Worm (Caenorhabditis elegans): Measurements from ENCODE around the gene ssp-35.

The ssp-35 gene

ce11 chrV:12291587-12291986, 28.0 kb upstream of the ssp-35 start, which contains the start of the genes srpa-68 and srh-16 (continued):
- TF ChIP-seq D1046.2 (GFP tag; IDR thresholded peaks at IDR 0.05) (0 out of 2 replicates have a peak, but pooled peaks have one; percentile 67), lin-1 (GFP tag; IDR thresholded peaks at IDR 0.05) (peak; percentile 41; the same call in 1 of the 2 replicates), fkh-10 (GFP tag; optimal IDR thresholded peaks at IDR 0.05) (peak; percentile 46), nhr-42 (GFP tag; IDR thresholded peaks at IDR 0.05) (0 out of 2 replicates have a peak, but pooled peaks have one; percentile 44), dve-1 (tag; optimal IDR thresholded peaks at IDR 0.05; ENCODE audit: insufficient read depth) (peak; percentile 88), daf-16 (GFP tag; optimal IDR thresholded peaks at IDR 0.05) (peak; percentile 33 to 50), daf-16 (tag; optimal IDR thresholded peaks at IDR 0.05) (peak; percentile 60), ceh-32 (tag; optimal IDR thresholded peaks at IDR 0.05; ENCODE audit: poor library complexity) (peak; percentile 26), lim-7 (GFP tag; IDR thresholded peaks at IDR 0.05) (no peak), hlh-30 (tag; optimal IDR thresholded peaks at IDR 0.05; ENCODE audit: insufficient read depth) (peak; percentile 80), zag-1 (tag; optimal IDR thresholded peaks at IDR 0.05) (no peak), R02D3.7 (tag; optimal IDR thresholded peaks at IDR 0.05) (no peak), mes-2 (tag; optimal IDR thresholded peaks at IDR 0.05; ENCODE audit: poor library complexity, severe bottlenecking) (peak; percentile 93), duxl-1 (tag; optimal IDR thresholded peaks at IDR 0.05; ENCODE audit: poor library complexity) (peak; percentile 87), ceh-20 (GFP tag; IDR thresholded peaks at IDR 0.05) (peak; percentile 87), F10B5.3 (tag; optimal IDR thresholded peaks at IDR 0.05) (peak; percentile 79), nhr-77 (tag; optimal IDR thresholded peaks at IDR 0.05) (peak; percentile 37), F44E2.7 (GFP tag; IDR thresholded peaks at IDR 0.05) (no peak), unc-130 (GFP tag; optimal IDR thresholded peaks at IDR 0.05) (peak; percentile 59), T20F7.1 (GFP tag; optimal IDR thresholded peaks at IDR 0.05) (peak; percentile 86), rbr-2 (tag; optimal IDR thresholded peaks at IDR 0.05) (peak; percentile 89), spr-3 (GFP tag; optimal IDR thresholded peaks at IDR 0.05) (peak; percentile 17), cey-2 (tag; optimal IDR thresholded peaks at IDR 0.05; ENCODE audit: borderline replicate concordance, insufficient read depth) (no peak), pqm-1 (tag; optimal IDR thresholded peaks at IDR 0.05) (peak; percentile 28), ctbp-1 (GFP tag; IDR thresholded peaks at IDR 0.05) (peak; percentile 67), lin-38 (GFP tag; IDR thresholded peaks at IDR 0.05) (peak; percentile 88), nhr-28 (tag; optimal IDR thresholded peaks at IDR 0.05) (peak; percentile 72), F49E8.2 (tag; optimal IDR thresholded peaks at IDR 0.05; ENCODE audit: borderline replicate concordance) (peak; percentile 69), tra-1 (GFP tag; IDR thresholded peaks at IDR 0.05) (0 out of 2 replicates have a peak, but pooled peaks have one; percentile 21), jun-1 (tag; optimal IDR thresholded peaks at IDR 0.05) (peak; percentile 57), attf-4 (tag; optimal IDR thresholded peaks at IDR 0.05) (no peak), pha-4 (GFP tag; IDR thresholded peaks at IDR 0.05) (peak; percentile 80; the same call in 1 of the 2 replicates), pha-4 (tag; optimal IDR thresholded peaks at IDR 0.05) (no peak), nhr-237 (tag; optimal IDR thresholded peaks at IDR 0.05) (no peak), Y5F2A.4 (GFP tag; optimal IDR thresholded peaks at IDR 0.05) (no peak), egl-43 (GFP tag; IDR thresholded peaks at IDR 0.05) (0 out of 2 replicates have a peak, but pooled peaks have one; percentile 53), ceh-62 (tag; optimal IDR thresholded peaks at IDR 0.05) (no peak), ceh-82 (tag; optimal IDR thresholded peaks at IDR 0.05) (no peak), aha-1 (tag) (peak; percentile 97), F37D6.2 (tag; optimal IDR thresholded peaks at IDR 0.05) (peak; percentile 71)

ce11 chrV:12288577-12288976, 25.0 kb upstream of the ssp-35 start, which contains the start of gene rskd-1:
TSS of gene rskd-1 (minus strand) at chrV:12288615.
- no peak for TF ChIP-seq lin-15B (tag; optimal IDR thresholded peaks at IDR 0.05)
- peak; percentile 1 for TF ChIP-seq dpl-1 (GFP tag; optimal IDR thresholded peaks at IDR 0.05)
- TF ChIP-seq nhr-6 (tag; optimal IDR thresholded peaks at IDR 0.05), result peak; percentile 76
- TF ChIP-seq pha-4 (GFP tag; IDR thresholded peaks at IDR 0.05), result no peak
- peak; percentile 78 for TF ChIP-seq pha-4 (tag; optimal IDR thresholded peaks at IDR 0.05)
- peak; percentile 32 for TF ChIP-seq mep-1 (tag; optimal IDR thresholded peaks at IDR 0.05)
- TF ChIP-seq dve-1 (tag; optimal IDR thresholded peaks at IDR 0.05; ENCODE audit: insufficient read depth), result peak; percentile 17
- no peak for TF ChIP-seq jun-1 (tag; optimal IDR thresholded peaks at IDR 0.05)
- TF ChIP-seq T20F7.1 (GFP tag; optimal IDR thresholded peaks at IDR 0.05), result peak; percentile 40
- TF ChIP-seq lin-38 (GFP tag; IDR thresholded peaks at IDR 0.05), result peak; percentile 9; the same call in 1 of the 2 replicates
- no peak for TF ChIP-seq fos-1 (tag; optimal IDR thresholded peaks at IDR 0.05)
- TF ChIP-seq hlh-30 (tag; optimal IDR thresholded peaks at IDR 0.05; ENCODE audit: insufficient read depth), result peak; percentile 38
- TF ChIP-seq daf-16 (GFP tag; optimal IDR thresholded peaks at IDR 0.05), result peak in 1 of 2 experiments; percentile 10
- peak; percentile 73 for TF ChIP-seq daf-16 (tag; optimal IDR thresholded peaks at IDR 0.05)
- peak in 1 of 2 experiments; percentile 40 for TF ChIP-seq lsy-2 (tag; optimal IDR thresholded peaks at IDR 0.05)
